Worm (Caenorhabditis elegans) whole organism, L1 larva: Measurements from ENCODE around the gene cey-1.

Experiments
- aha-1 ChIP-seq: fragments of 150-350 bp; optimal IDR thresholded peaks from 2 replicates; lab custom pipeline; 2014; ENCODE audit warnings: missing biosample characterization, missing genetic modification characterization
- dpl-1 ChIP-seq, 3 experiments: fragments of 150-350 bp in 2 of 3; sonication (generic microtip) in 1 of 3; optimal IDR thresholded peaks; 2 replicates each; lab custom pipeline; 2014 to 2017; ENCODE audit warnings: missing biosample characterization in 3 of 3, missing genetic modification characterization in 3 of 3, missing genetic modification reagents in 3 of 3
- fkh-10 ChIP-seq: sonication (generic microtip); optimal IDR thresholded peaks from 2 replicates; lab custom pipeline; 2017; ENCODE audit warnings: missing biosample characterization, missing genetic modification reagents, missing genetic modification characterization
- jun-1 ChIP-seq: fragments of 150-350 bp; optimal IDR thresholded peaks from 2 replicates; lab custom pipeline; 2014; ENCODE audit warnings: missing biosample characterization, missing genetic modification reagents, missing genetic modification characterization
- nhr-11 ChIP-seq: fragments of 150-350 bp; optimal IDR thresholded peaks from 2 replicates; lab custom pipeline; 2014; ENCODE audit warnings: missing biosample characterization, missing genetic modification characterization
- nhr-237 ChIP-seq: fragments of 150-350 bp; optimal IDR thresholded peaks from 2 replicates; lab custom pipeline; 2014; ENCODE audit warnings: missing biosample characterization, missing genetic modification characterization
- pqm-1 ChIP-seq: sonication (generic microtip); optimal IDR thresholded peaks from 3 replicates; lab custom pipeline; 2017; ENCODE audit warnings: missing biosample characterization, missing genetic modification characterization
- unc-130 ChIP-seq: fragments of 150-350 bp; optimal IDR thresholded peaks from 2 replicates; lab custom pipeline; 2017; ENCODE audit warnings: missing biosample characterization, missing genetic modification characterization, inconsistent platforms
- zag-1 ChIP-seq: fragments of 150-350 bp; optimal IDR thresholded peaks from 2 replicates; lab custom pipeline; 2014; ENCODE audit warnings: missing biosample characterization, missing genetic modification characterization
- ztf-4 ChIP-seq: fragments of 150-350 bp; optimal IDR thresholded peaks from 2 replicates; lab custom pipeline; 2014; ENCODE audit warnings: missing biosample characterization, missing genetic modification characterization

DNA sequence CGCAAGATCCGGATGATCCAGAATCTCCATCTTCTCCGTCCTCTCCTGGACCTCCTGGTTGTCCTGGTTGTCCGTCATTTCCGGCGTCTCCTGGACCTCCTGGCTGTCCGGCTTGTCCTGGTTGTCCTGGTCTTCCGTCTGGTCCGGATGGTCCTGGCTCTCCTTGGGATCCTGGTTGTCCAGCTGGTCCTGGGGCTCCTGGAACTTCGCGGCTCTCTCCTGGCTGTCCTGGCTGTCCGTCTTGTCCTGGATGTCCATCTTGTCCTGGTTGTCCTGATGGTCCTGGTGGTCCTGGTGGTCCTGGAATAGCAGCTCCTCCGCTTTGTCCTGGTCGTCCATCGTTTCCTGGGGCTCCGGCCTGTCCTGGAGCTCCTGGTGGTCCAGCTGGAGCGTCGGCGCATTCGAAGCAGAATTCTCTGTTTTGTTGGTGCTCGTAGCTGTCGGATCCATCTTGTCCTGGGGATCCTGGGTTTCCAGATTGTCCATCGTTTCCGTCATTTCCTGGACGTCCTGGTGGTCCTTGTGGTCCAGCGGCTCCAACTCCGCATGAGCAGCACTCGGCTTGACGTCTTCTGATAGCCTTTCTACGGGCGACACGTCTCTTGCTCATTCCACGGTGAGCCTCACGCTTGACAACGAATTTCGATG lies 28.4 kb downstream of the cey-1 start:
- TF ChIP-seq dpl-1 (GFP tag; optimal IDR thresholded peaks at IDR 0.05; lab: Kevin White, UChicago): no peak
- TF ChIP-seq ztf-4 (tag; lab: Kevin White, UChicago): no peak
- TF ChIP-seq nhr-237: no peak
- no peak for TF ChIP-seq nhr-11 (tag; lab: Kevin White, UChicago)
- TF ChIP-seq aha-1 (tag; lab: Kevin White, UChicago): no peak
- no peak for TF ChIP-seq jun-1 (tag; lab: Kevin White, UChicago)
- no peak for TF ChIP-seq fkh-10 (GFP tag; lab: Kevin White, UChicago)
- no peak for TF ChIP-seq zag-1 (tag; lab: Kevin White, UChicago)
- no peak for TF ChIP-seq pqm-1 (tag; lab: Kevin White, UChicago)
- no peak for TF ChIP-seq unc-130 (tag; lab: Kevin White, UChicago)
